Fruit fly (Drosophila melanogaster) Kc167 (cell line): ENCODE results near the gene twy.

ENCODE experiments used
- Myc ChIP-seq: fragments of >200 bp; optimal IDR thresholded peaks from 2 replicates; lab custom pipeline; 2017; ENCODE audit warnings: missing external identifiers
- Sin3A ChIP-seq: fragments of >200 bp; optimal IDR thresholded peaks from 2 replicates; lab custom pipeline; 2018; ENCODE audit warnings: missing external identifiers
- h ChIP-seq: fragments of >200 bp; optimal IDR thresholded peaks from 3 replicates; lab custom pipeline; 2018; ENCODE audit warnings: missing external identifiers
- insv ChIP-seq: fragments of >200 bp; optimal IDR thresholded peaks from 3 replicates; lab custom pipeline; 2018; ENCODE audit warnings: missing external identifiers
- psq ChIP-seq: fragments of >200 bp; optimal IDR thresholded peaks from 2 replicates; lab custom pipeline; 2017; ENCODE audit warnings: missing external identifiers
- ttk ChIP-seq: sonication (Bioruptor generic); optimal IDR thresholded peaks from 2 replicates; lab custom pipeline; 2017; ENCODE audit warnings: missing external identifiers

Gene twy

dm6 chr3L:11776731-11777130 is 16.4 kb downstream of the twy start, which contains the start of gene CG14131:
Gene CG14131, plus strand, starts transcription at chr3L:11777073.
- no peak for TF ChIP-seq h
- no peak for TF ChIP-seq Myc (lab: Kevin White, UChicago)
- no peak for TF ChIP-seq psq
- no peak for TF ChIP-seq insv (lab: Kevin White, UChicago)
- no peak for TF ChIP-seq ttk (lab: Kevin White, UChicago)

- TF ChIP-seq ttk (lab: Kevin White, UChicago) (no peak), psq (no peak), Myc (lab: Kevin White, UChicago) (no peak), insv (lab: Kevin White, UChicago) (no peak), Sin3A (no peak), h (no peak)
Measured at dm6 chr3L:11774401-11774800, 18.7 kb downstream of the twy start, which contains the start of gene Tim13. Gene Tim13, minus strand, starts transcription at chr3L:11774501.

- no peak for TF ChIP-seq Sin3A
- no peak for TF ChIP-seq Myc (lab: Kevin White, UChicago)
- TF ChIP-seq h: no peak
- no peak for TF ChIP-seq psq
Measured at dm6 chr3L:11773796-11774195, 19.3 kb downstream of the twy start.

- no peak for TF ChIP-seq ttk (lab: Kevin White, UChicago)
- no peak for TF ChIP-seq Sin3A
- no peak for TF ChIP-seq psq
- TF ChIP-seq Myc (lab: Kevin White, UChicago): no peak
- no peak for TF ChIP-seq h
- no peak for TF ChIP-seq insv (lab: Kevin White, UChicago)
Measured at dm6 chr3L:11772608-11773017, 20.5 kb downstream of the twy start.

dm6 chr3L:11772057-11772456 is 21.0 kb downstream of the twy start, which contains the start of gene Muc68D:
Gene Muc68D, minus strand, starts transcription at chr3L:11772157.
- TF ChIP-seq Sin3A (no peak), h (no peak), Myc (lab: Kevin White, UChicago) (no peak), psq (no peak), ttk (lab: Kevin White, UChicago) (no peak), insv (lab: Kevin White, UChicago) (no peak)

dm6 chr3L:11766563-11766962 is 26.5 kb downstream of the twy start:
- TF ChIP-seq Sin3A (no peak), psq (no peak), insv (lab: Kevin White, UChicago) (no peak), h (no peak), ttk (lab: Kevin White, UChicago) (no peak), Myc (lab: Kevin White, UChicago) (no peak)

- TF ChIP-seq Myc (lab: Kevin White, UChicago): no peak
- no peak for TF ChIP-seq psq
- no peak for TF ChIP-seq h
- TF ChIP-seq ttk (lab: Kevin White, UChicago): no peak
- no peak for TF ChIP-seq Sin3A
- TF ChIP-seq insv (lab: Kevin White, UChicago): no peak
Measured at dm6 chr3L:11765695-11766232, 27.3 kb downstream of the twy start, which contains the start of gene loaf. Gene loaf, minus strand, starts transcription at chr3L:11766182.

dm6 chr3L:11764930-11765329 is 28.2 kb downstream of the twy start:
- TF ChIP-seq psq: no peak
- no peak for TF ChIP-seq Sin3A
- TF ChIP-seq ttk (lab: Kevin White, UChicago): no peak
- no peak for TF ChIP-seq h
- TF ChIP-seq Myc (lab: Kevin White, UChicago): no peak
- TF ChIP-seq insv (lab: Kevin White, UChicago): no peak

- no peak for TF ChIP-seq Sin3A
- no peak for TF ChIP-seq h
- no peak for TF ChIP-seq insv (lab: Kevin White, UChicago)
- no peak for TF ChIP-seq ttk (lab: Kevin White, UChicago)
- TF ChIP-seq Myc (lab: Kevin White, UChicago): no peak
- TF ChIP-seq psq: no peak
Measured at dm6 chr3L:11751005-11751404, 42.1 kb downstream of the twy start, which contains the start of gene Gr68a. Gene Gr68a, plus strand, starts transcription at chr3L:11751305.
